Worm (Caenorhabditis elegans): ENCODE data around the gene Y25C1A.8.

DNA sequence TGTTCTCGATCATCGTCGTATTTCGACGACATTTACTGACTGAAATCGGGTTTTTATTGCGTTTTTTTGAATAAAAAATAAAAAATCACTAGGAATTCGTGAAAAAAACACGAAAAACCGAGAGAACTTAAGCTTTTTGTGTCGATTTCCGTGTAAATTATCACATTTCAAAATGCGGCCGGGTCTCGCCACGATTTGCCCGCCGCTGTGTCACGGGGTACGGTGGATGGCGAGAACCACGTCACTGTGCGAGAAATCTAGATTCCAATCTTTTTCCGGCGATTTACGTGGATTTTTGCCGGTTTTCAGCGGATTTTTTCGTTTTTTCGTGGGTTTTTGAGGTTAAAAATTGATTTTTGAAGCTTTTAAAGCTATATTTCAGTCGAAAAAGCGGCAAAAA, at the start of gene Y25C1A.8:
- TF ChIP-seq him-1 (tag; optimal IDR thresholded peaks at IDR 0.05), result peak; percentile 70
- TF ChIP-seq W03F9.2 (tag; optimal IDR thresholded peaks at IDR 0.05), result peak; percentile 79
- TF ChIP-seq dao-5 (tag; optimal IDR thresholded peaks at IDR 0.05), result no peak
